Fruit fly (Drosophila melanogaster) whole organism, wandering third instar larva: ENCODE data around the gene CG18765.

Experiments used
- Abd-B ChIP-seq: fragments of >200 bp; optimal IDR thresholded peaks from 2 replicates; lab custom pipeline; 2017; ENCODE audit warnings: missing biosample characterization, missing genetic modification characterization
- CG9705 ChIP-seq: fragments of 200-800 bp; sonication (Bioruptor generic); optimal IDR thresholded peaks from 2 replicates; lab custom pipeline; 2018; ENCODE audit warnings: missing biosample characterization, mild to moderate bottlenecking, missing genetic modification characterization
- CrebA ChIP-seq: fragments of 200-800 bp; sonication (Bioruptor generic); optimal IDR thresholded peaks from 2 replicates; lab custom pipeline; 2016; ENCODE audit warnings: missing biosample characterization, mild to moderate bottlenecking, missing genetic modification characterization, borderline replicate concordance
- Dfd ChIP-seq: fragments of >200 bp; optimal IDR thresholded peaks from 2 replicates; lab custom pipeline; 2017; ENCODE audit warnings: missing biosample characterization, missing genetic modification characterization
- Dif ChIP-seq: fragments of 200-275, 200-300 bp; sonication (Bioruptor generic); optimal IDR thresholded peaks from 2 replicates; lab custom pipeline; 2018; ENCODE audit warnings: missing biosample characterization, missing genetic modification characterization; ENCODE audit not compliant: partially characterized antibody
- GATAd ChIP-seq: sonication (Bioruptor generic); optimal IDR thresholded peaks from 2 replicates; lab custom pipeline; 2016; ENCODE audit warnings: missing biosample characterization, missing genetic modification characterization
- HLH106 ChIP-seq: fragments of 200-800 bp; optimal IDR thresholded peaks from 3 replicates; lab custom pipeline; 2019; ENCODE audit warnings: missing biosample characterization, mild to moderate bottlenecking, missing genetic modification characterization, moderate library complexity
- Hnf4 ChIP-seq: fragments of 200-800 bp; sonication (Bioruptor generic); optimal IDR thresholded peaks from 2 replicates; lab custom pipeline; 2016; ENCODE audit warnings: missing biosample characterization, mild to moderate bottlenecking, missing genetic modification characterization
- Hr78 ChIP-seq: fragments of >200 bp; optimal IDR thresholded peaks from 2 replicates; lab custom pipeline; 2017; ENCODE audit warnings: missing biosample characterization, missing genetic modification characterization
- Hr83 ChIP-seq: fragments of 200-300 bp; sonication (Bioruptor generic); optimal IDR thresholded peaks from 2 replicates; lab custom pipeline; 2016; ENCODE audit warnings: missing biosample characterization, mild to moderate bottlenecking, missing genetic modification characterization, moderate library complexity; ENCODE audit not compliant: poor library complexity, severe bottlenecking
- Jra ChIP-seq: sonication (Bioruptor generic); optimal IDR thresholded peaks from 2 replicates; lab custom pipeline; 2016; ENCODE audit warnings: missing biosample characterization, missing genetic modification characterization
- Mio ChIP-seq: sonication (Bioruptor generic); optimal IDR thresholded peaks from 2 replicates; lab custom pipeline; 2016; ENCODE audit warnings: missing biosample characterization, missing genetic modification characterization
- Myc ChIP-seq: fragments of >200 bp; optimal IDR thresholded peaks from 2 replicates; lab custom pipeline; 2017
- N ChIP-seq: fragments of >200 bp; optimal IDR thresholded peaks from 2 replicates; lab custom pipeline; 2018; ENCODE audit warnings: missing biosample characterization, missing external identifiers, missing genetic modification characterization
- OdsH ChIP-seq: fragments of 200-800 bp; sonication (Bioruptor generic); optimal IDR thresholded peaks from 2 replicates; lab custom pipeline; 2016; ENCODE audit warnings: missing biosample characterization, mild to moderate bottlenecking, missing genetic modification characterization
- Rel ChIP-seq, 2 experiments: fragments of 200-800 bp; sonication (Bioruptor generic) in 1 of 2; optimal IDR thresholded peaks; 2 replicates in 1 of 2; 3 replicates in 1 of 2; lab custom pipeline; 2016 to 2019; ENCODE audit warnings: mild to moderate bottlenecking in 2 of 2, missing biosample characterization in 2 of 2, missing genetic modification characterization in 2 of 2, moderate library complexity in 1 of 2
- Sp1 ChIP-seq: fragments of 200-800 bp; sonication (Bioruptor generic); optimal IDR thresholded peaks from 3 replicates; lab custom pipeline; 2019; ENCODE audit warnings: missing biosample characterization, mild to moderate bottlenecking, missing genetic modification characterization, moderate library complexity
- Vsx2 ChIP-seq: fragments of 200-300, 225-300 bp; sonication (Bioruptor generic); optimal IDR thresholded peaks from 2 replicates; lab custom pipeline; 2018; ENCODE audit warnings: missing biosample characterization, missing genetic modification characterization; ENCODE audit not compliant: partially characterized antibody
- br ChIP-seq: fragments of 200-800 bp; sonication (Bioruptor generic); optimal IDR thresholded peaks from 2 replicates; lab custom pipeline; 2016; ENCODE audit warnings: missing biosample characterization, missing genetic modification characterization
- brk ChIP-seq: fragments of 200-800 bp; sonication (Bioruptor generic); optimal IDR thresholded peaks from 2 replicates; lab custom pipeline; 2016; ENCODE audit warnings: missing biosample characterization, mild to moderate bottlenecking, missing genetic modification characterization
- dl ChIP-seq, 2 experiments: fragments of 175-275, 200-275 bp in 1 of 2; fragments of 200-275 bp in 1 of 2; sonication (Bioruptor generic); optimal IDR thresholded peaks; lab custom pipeline; 2018; ENCODE audit warnings: mild to moderate bottlenecking in 2 of 2, missing biosample characterization in 2 of 2, missing genetic modification characterization in 2 of 2, moderate library complexity in 2 of 2; ENCODE audit not compliant: partially characterized antibody in 2 of 2, insufficient read depth in 1 of 2
- dmrt93B ChIP-seq: fragments of 200-800 bp; sonication (Bioruptor generic); optimal IDR thresholded peaks from 2 replicates; lab custom pipeline; 2018; ENCODE audit warnings: missing biosample characterization, mild to moderate bottlenecking, missing genetic modification characterization
- dsf ChIP-seq: sonication (Bioruptor generic); optimal IDR thresholded peaks from 2 replicates; lab custom pipeline; 2016; ENCODE audit warnings: missing biosample characterization, missing genetic modification characterization, borderline replicate concordance
- ey ChIP-seq: fragments of 200-800 bp; sonication (Bioruptor generic); optimal IDR thresholded peaks from 2 replicates; lab custom pipeline; 2016; ENCODE audit warnings: missing biosample characterization, missing genetic modification characterization
- foxo ChIP-seq, 2 experiments: fragments of 200-800 bp; sonication (Bioruptor generic); optimal IDR thresholded peaks; 2 replicates in 1 of 2; 3 replicates in 1 of 2; lab custom pipeline; 2016 to 2017; ENCODE audit warnings: missing biosample characterization in 2 of 2, missing genetic modification characterization in 2 of 2
- fru ChIP-seq: fragments of 200-800 bp; sonication (Bioruptor generic); optimal IDR thresholded peaks from 3 replicates; lab custom pipeline; 2016; ENCODE audit warnings: missing biosample characterization, mild to moderate bottlenecking, missing genetic modification characterization
- h ChIP-seq: fragments of 200-800 bp; sonication (Bioruptor generic); optimal IDR thresholded peaks from 3 replicates; lab custom pipeline; 2016; ENCODE audit warnings: missing biosample characterization, mild to moderate bottlenecking, missing genetic modification characterization
- jim ChIP-seq: fragments of 175-275, 200-325 bp; sonication (Bioruptor generic); optimal IDR thresholded peaks from 2 replicates; lab custom pipeline; 2016; ENCODE audit warnings: missing biosample characterization, mild to moderate bottlenecking, missing genetic modification characterization
- lola ChIP-seq: fragments of >200 bp; optimal IDR thresholded peaks from 2 replicates; lab custom pipeline; 2017; ENCODE audit warnings: missing biosample characterization, missing genetic modification characterization
- pan ChIP-seq: fragments of >200 bp; optimal IDR thresholded peaks from 2 replicates; lab custom pipeline; 2017
- psq ChIP-seq: fragments of 200-800 bp; sonication (Bioruptor generic); optimal IDR thresholded peaks from 3 replicates; lab custom pipeline; 2017; ENCODE audit warnings: missing biosample characterization, mild to moderate bottlenecking, missing genetic modification characterization, moderate library complexity
- rgr ChIP-seq: fragments of 200-800 bp; sonication (Bioruptor generic); optimal IDR thresholded peaks from 3 replicates; lab custom pipeline; 2016; ENCODE audit warnings: missing biosample characterization, mild to moderate bottlenecking, missing genetic modification characterization
- sage ChIP-seq: fragments of 200-800 bp; sonication (Bioruptor generic); optimal IDR thresholded peaks from 2 replicates; lab custom pipeline; 2016; ENCODE audit warnings: missing biosample characterization, mild to moderate bottlenecking, missing genetic modification characterization
- sv ChIP-seq: fragments of 200-800 bp; sonication (Bioruptor generic); optimal IDR thresholded peaks from 3 replicates; lab custom pipeline; 2016; ENCODE audit warnings: missing biosample characterization, missing genetic modification characterization
- tai ChIP-seq: sonication (Bioruptor generic); optimal IDR thresholded peaks from 2 replicates; lab custom pipeline; 2016; ENCODE audit warnings: missing biosample characterization, missing genetic modification characterization
- woc ChIP-seq: sonication (Bioruptor generic); optimal IDR thresholded peaks from 2 replicates; lab custom pipeline; 2016; ENCODE audit warnings: missing biosample characterization, mild to moderate bottlenecking, missing genetic modification characterization

The CG18765 gene

dm6 chr3R:11679513-11679912 lies 12.1 kb downstream of the CG18765 start, which contains the start of the genes Taf12 and Ho:
Taf12 (minus strand) TSS chr3R:11679690.
Ho (plus strand) TSS chr3R:11679743.
- TF ChIP-seq psq (peak; percentile 23), dsf (GFP tag; lab: Kevin White, UChicago) (no peak), jim (no peak), h (GFP tag; lab: Kevin White, UChicago) (peak; percentile 36), rgr (GFP tag; lab: Kevin White, UChicago) (peak; percentile 29), fru (GFP tag; lab: Kevin White, UChicago) (no peak), Hr83 (peak; percentile 28), Rel (GFP tag; optimal IDR thresholded peaks at IDR 0.05; lab: Kevin White, UChicago) (no peak), Rel (tag; optimal IDR thresholded peaks at IDR 0.05; lab: Kevin White, UChicago) (peak; percentile 64), Jra (GFP tag; lab: Kevin White, UChicago) (peak; percentile 46), ey (GFP tag; lab: Kevin White, UChicago) (peak; percentile 0), Sp1 (peak; percentile 40), OdsH (peak; percentile 24), CG9705 (GFP tag; lab: Kevin White, UChicago) (no peak), Hnf4 (GFP tag; lab: Kevin White, UChicago) (peak; percentile 44), woc (GFP tag; lab: Kevin White, UChicago) (no peak)

- peak; percentile 67 for TF ChIP-seq CG9705 (GFP tag; lab: Kevin White, UChicago)
- TF ChIP-seq pan (lab: Kevin White, UChicago) = no peak
- peak; percentile 55 for TF ChIP-seq fru (GFP tag; lab: Kevin White, UChicago)
- TF ChIP-seq dsf (GFP tag; lab: Kevin White, UChicago) = peak; percentile 71
- peak; percentile 92 for TF ChIP-seq Sp1
- TF ChIP-seq tai (GFP tag; lab: Kevin White, UChicago) = no peak
- peak; percentile 81 for TF ChIP-seq OdsH
- no peak for TF ChIP-seq brk (GFP tag; lab: Kevin White, UChicago)
- TF ChIP-seq dmrt93B (GFP tag; lab: Kevin White, UChicago) = peak; percentile 86
- peak; percentile 97 for TF ChIP-seq HLH106 (tag; lab: Kevin White, UChicago)
- TF ChIP-seq sage = no peak
- no peak for TF ChIP-seq Rel (GFP tag; optimal IDR thresholded peaks at IDR 0.05; lab: Kevin White, UChicago)
- peak; percentile 77 for TF ChIP-seq Rel (tag; optimal IDR thresholded peaks at IDR 0.05; lab: Kevin White, UChicago)
- peak; percentile 81 for TF ChIP-seq sv (GFP tag; lab: Kevin White, UChicago)
- peak; percentile 36 for TF ChIP-seq Mio (GFP tag; lab: Kevin White, UChicago)
- peak; percentile 92 for TF ChIP-seq rgr (GFP tag; lab: Kevin White, UChicago)
- TF ChIP-seq Hr78 (GFP tag; lab: Kevin White, UChicago) = no peak
- peak; percentile 89 for TF ChIP-seq h (GFP tag; lab: Kevin White, UChicago)
- peak; percentile 73 for TF ChIP-seq psq
- TF ChIP-seq Jra (GFP tag; lab: Kevin White, UChicago) = peak; percentile 77
- peak; percentile 74 for TF ChIP-seq woc (GFP tag; lab: Kevin White, UChicago)
- TF ChIP-seq foxo (GFP tag; optimal IDR thresholded peaks at IDR 0.05; lab: Kevin White, UChicago) = peak; percentile 21 to 86
- peak; percentile 88 for TF ChIP-seq Hnf4 (GFP tag; lab: Kevin White, UChicago)
- peak; percentile 75 for TF ChIP-seq br
- peak; percentile 33 for TF ChIP-seq GATAd (GFP tag; lab: Kevin White, UChicago)
- TF ChIP-seq ey (GFP tag; lab: Kevin White, UChicago) = peak; percentile 80
Observed at dm6 chr3R:11678016-11678415, 13.6 kb downstream of the CG18765 start, which contains the start of gene CG18476. CG18476 (minus strand) TSS chr3R:11678116.

- TF ChIP-seq sage (no peak), GATAd (GFP tag; lab: Kevin White, UChicago) (no peak), Dif (no peak), dmrt93B (GFP tag; lab: Kevin White, UChicago) (no peak), Abd-B (GFP tag; lab: Kevin White, UChicago) (no peak), foxo (GFP tag; optimal IDR thresholded peaks at IDR 0.05; lab: Kevin White, UChicago) (peak in 1 of 2 experiments; percentile 54), ey (GFP tag; lab: Kevin White, UChicago) (peak; percentile 49), CrebA (GFP tag; lab: Kevin White, UChicago) (no peak), Myc (lab: Kevin White, UChicago) (no peak), CG9705 (GFP tag; lab: Kevin White, UChicago) (no peak), sv (GFP tag; lab: Kevin White, UChicago) (no peak), Rel (GFP tag; optimal IDR thresholded peaks at IDR 0.05; lab: Kevin White, UChicago) (no peak), Rel (tag; optimal IDR thresholded peaks at IDR 0.05; lab: Kevin White, UChicago) (peak; percentile 1), Sp1 (peak; percentile 16), Mio (GFP tag; lab: Kevin White, UChicago) (no peak), br (no peak), Hr78 (GFP tag; lab: Kevin White, UChicago) (no peak), HLH106 (tag; lab: Kevin White, UChicago) (peak; percentile 18), pan (lab: Kevin White, UChicago) (no peak), jim (no peak), h (GFP tag; lab: Kevin White, UChicago) (peak; percentile 57), dsf (GFP tag; lab: Kevin White, UChicago) (no peak), Vsx2 (GFP tag; lab: Kevin White, UChicago) (no peak), dl (GFP tag; optimal IDR thresholded peaks at IDR 0.05; lab: Kevin White, UChicago; ENCODE audit: insufficient read depth in 1 of 2, partially characterized antibody in 2 of 2) (no peak), brk (GFP tag; lab: Kevin White, UChicago) (no peak), rgr (GFP tag; lab: Kevin White, UChicago) (peak; percentile 46), psq (no peak), Dfd (GFP tag; lab: Kevin White, UChicago) (no peak), woc (GFP tag; lab: Kevin White, UChicago) (peak; percentile 27), N (GFP tag; lab: Kevin White, UChicago) (no peak), Jra (GFP tag; lab: Kevin White, UChicago) (no peak), tai (GFP tag; lab: Kevin White, UChicago) (no peak), Hnf4 (GFP tag; lab: Kevin White, UChicago) (no peak), Hr83 (no peak), fru (GFP tag; lab: Kevin White, UChicago) (peak; percentile 54), lola (GFP tag; lab: Kevin White, UChicago) (no peak), OdsH (peak; percentile 28)
Observed at dm6 chr3R:11673955-11674663, 17.5 kb downstream of the CG18765 start, which contains the start of gene CG14715. CG14715 (plus strand) TSS chr3R:11674221.
